Fruit fly (Drosophila melanogaster) whole organism, prepupa: Measurements from ENCODE around the gene Nsun5.

Experiments used
- Blimp-1 ChIP-seq: fragments of 200-800 bp; sonication (Bioruptor generic); optimal IDR thresholded peaks from 3 replicates; lab custom pipeline; 2017; ENCODE audit warnings: missing biosample characterization, missing genetic modification characterization, mild to moderate bottlenecking, moderate library complexity, missing genetic modification reagents
- CG11294 ChIP-seq: fragments of 200-800 bp; sonication (Bioruptor generic); IDR thresholded peaks from 2 replicates; pipeline ENCODE4 v1.3.6; 2022; ENCODE audit warnings: missing biosample characterization, missing genetic modification characterization
- CG7368 ChIP-seq: fragments of 200-800 bp; sonication (Bioruptor generic); optimal IDR thresholded peaks from 3 replicates; lab custom pipeline; 2016; ENCODE audit warnings: missing biosample characterization, missing genetic modification characterization
- Hr38 ChIP-seq: sonication (Bioruptor generic); optimal IDR thresholded peaks from 2 replicates; lab custom pipeline; 2016; ENCODE audit warnings: missing biosample characterization, missing genetic modification characterization
- dac ChIP-seq: fragments of 200-800 bp; sonication (Bioruptor generic); optimal IDR thresholded peaks from 2 replicates; lab custom pipeline; 2017; ENCODE audit warnings: missing biosample characterization, mild to moderate bottlenecking, missing genetic modification characterization
- eg ChIP-seq: fragments of 200-800 bp; sonication (Bioruptor generic); IDR thresholded peaks from 3 replicates; pipeline ENCODE4 v1.3.6; 2022; ENCODE audit warnings: missing biosample characterization, missing genetic modification characterization
- topi ChIP-seq: fragments of 200-800 bp; sonication (Bioruptor generic); optimal IDR thresholded peaks from 3 replicates; lab custom pipeline; 2016; ENCODE audit warnings: missing biosample characterization, missing genetic modification characterization

DNA sequence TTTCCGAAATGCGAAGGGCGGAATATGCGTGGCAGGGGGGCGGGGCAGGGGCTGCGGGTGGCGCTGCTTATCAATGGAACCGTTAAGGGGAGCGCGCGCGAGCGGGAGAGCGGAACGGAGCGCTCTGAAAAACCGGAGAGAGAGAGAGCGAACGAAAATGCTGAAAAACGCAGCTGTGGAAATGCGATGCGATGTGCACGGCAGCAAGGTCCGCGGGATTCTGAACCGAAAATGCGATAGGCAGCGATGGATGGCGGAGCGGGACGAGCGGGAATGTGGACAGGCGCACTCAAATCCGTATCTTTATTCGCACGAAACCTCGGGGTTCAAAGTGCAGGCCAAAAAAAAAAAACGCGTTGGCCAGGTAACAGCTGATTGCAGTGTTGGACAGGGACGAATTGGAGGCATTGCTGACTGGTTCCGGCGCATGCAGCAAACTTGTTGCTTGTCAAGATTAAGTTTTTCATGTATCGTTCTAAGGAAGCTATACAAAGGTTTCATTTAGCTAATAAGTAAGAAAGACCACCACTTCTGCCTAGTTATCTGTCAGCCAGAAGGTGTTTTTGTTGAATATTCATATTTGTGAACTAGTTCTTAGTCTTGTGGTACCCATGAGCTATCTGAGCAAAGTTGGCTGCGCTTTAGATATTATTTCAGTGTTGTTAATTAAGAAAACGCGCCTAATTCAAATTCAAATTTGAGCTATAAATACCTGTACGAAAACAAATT is 14.4 kb downstream of the Nsun5 start, which contains the start of gene Ppcs:
- peak; percentile 75 for TF ChIP-seq CG7368 (GFP tag; lab: Kevin White, UChicago)
- peak; percentile 7; the same call in 1 of the 2 replicates for TF ChIP-seq CG11294 (GFP tag; lab: Robert Waterston, UW)
- peak; percentile 29 for TF ChIP-seq dac (GFP tag; lab: Kevin White, UChicago)
- peak; percentile 58 for TF ChIP-seq Blimp-1 (GFP tag; lab: Kevin White, UChicago)
- no peak for TF ChIP-seq Hr38 (GFP tag; lab: Kevin White, UChicago)
- peak; percentile 71 for TF ChIP-seq eg (GFP tag; lab: Robert Waterston, UW)
- peak; percentile 73 for TF ChIP-seq topi (GFP tag; lab: Kevin White, UChicago)
